Worm (Caenorhabditis elegans) whole organism, L4 larva: ENCODE results near the gene C29E4.15.

ENCODE experiments used
- F10B5.3 ChIP-seq: sonication (generic microtip); optimal IDR thresholded peaks from 2 replicates; lab custom pipeline; 2016; ENCODE audit warnings: mild to moderate bottlenecking, missing genetic modification characterization, missing compliant biosample characterization
- F37D6.2 ChIP-seq: sonication (generic microtip); optimal IDR thresholded peaks from 2 replicates; lab custom pipeline; 2016; ENCODE audit warnings: mild to moderate bottlenecking, missing genetic modification characterization, missing compliant biosample characterization
- F44E2.7 ChIP-seq: fragments of 200-800 bp; sonication (Bioruptor generic); IDR thresholded peaks from 2 replicates; pipeline ENCODE4 v2.1.2; 2022; ENCODE audit warnings: missing genetic modification characterization, missing compliant biosample characterization
- R02D3.7 ChIP-seq: fragments of 150-350 bp; sonication (generic microtip); optimal IDR thresholded peaks from 3 replicates; lab custom pipeline; 2014; ENCODE audit warnings: missing biosample characterization, missing genetic modification characterization
- Y105C5A.15 ChIP-seq: fragments of 200-800 bp; sonication (Bioruptor generic); IDR thresholded peaks from 2 replicates; pipeline ENCODE4 v1.3.6; 2022; ENCODE audit warnings: missing genetic modification characterization, missing compliant biosample characterization
- Y5F2A.4 ChIP-seq: fragments of 200-800 bp; sonication (Bioruptor generic); optimal IDR thresholded peaks from 2 replicates; lab custom pipeline; 2018; ENCODE audit warnings: mild to moderate bottlenecking, missing genetic modification characterization, missing compliant biosample characterization
- aly-2 ChIP-seq: sonication (generic microtip); optimal IDR thresholded peaks from 2 replicates; lab custom pipeline; 2018; ENCODE audit warnings: missing biosample characterization, missing genetic modification characterization
- ceh-20 ChIP-seq: fragments of 200-800 bp; sonication (Bioruptor generic); IDR thresholded peaks from 2 replicates; pipeline ENCODE4 v1.3.6; 2022; ENCODE audit warnings: missing genetic modification reagents, missing genetic modification characterization, missing compliant biosample characterization
- ceh-28 ChIP-seq: fragments of 150-350 bp; optimal IDR thresholded peaks from 2 replicates; lab custom pipeline; 2014; ENCODE audit warnings: missing biosample characterization, missing genetic modification reagents, missing genetic modification characterization
- ceh-44 ChIP-seq: fragments of 200-800 bp; sonication (Bioruptor generic); IDR thresholded peaks from 2 replicates; pipeline ENCODE4 v1.3.6; 2022; ENCODE audit warnings: missing genetic modification reagents, missing genetic modification characterization, missing compliant biosample characterization
- ceh-82 ChIP-seq: sonication (generic microtip); optimal IDR thresholded peaks from 2 replicates; lab custom pipeline; 2017; ENCODE audit warnings: missing biosample characterization, missing genetic modification characterization
- cey-2 ChIP-seq: sonication (generic microtip); optimal IDR thresholded peaks from 3 replicates; lab custom pipeline; 2017; ENCODE audit warnings: missing genetic modification characterization, mild to moderate bottlenecking, missing compliant biosample characterization, antibody characterized with exemption, borderline replicate concordance; ENCODE audit not compliant: insufficient read depth
- daf-16 ChIP-seq, 3 experiments: sonication (generic microtip); optimal IDR thresholded peaks; 2 replicates each; lab custom pipeline; 2016 to 2017; ENCODE audit warnings: missing genetic modification characterization in 3 of 3, missing genetic modification reagents in 3 of 3, mild to moderate bottlenecking in 2 of 3, missing compliant biosample characterization in 2 of 3, missing biosample characterization in 1 of 3, moderate library complexity in 1 of 3
- dmd-8 ChIP-seq: fragments of 200-800 bp; sonication (Bioruptor generic); IDR thresholded peaks from 2 replicates; pipeline ENCODE4 v1.3.6; 2022; ENCODE audit warnings: missing genetic modification characterization, missing compliant biosample characterization
- dpl-1 ChIP-seq: fragments of 150-350 bp; optimal IDR thresholded peaks from 2 replicates; lab custom pipeline; 2014; ENCODE audit warnings: missing biosample characterization, missing genetic modification reagents, missing genetic modification characterization
- duxl-1 ChIP-seq: sonication (generic microtip); optimal IDR thresholded peaks from 2 replicates; lab custom pipeline; 2016; ENCODE audit warnings: mild to moderate bottlenecking, missing genetic modification characterization, moderate library complexity, missing compliant biosample characterization; ENCODE audit not compliant: poor library complexity
- egl-43 ChIP-seq: fragments of 200-800 bp; sonication (Bioruptor generic); IDR thresholded peaks from 2 replicates; pipeline ENCODE4 v1.3.6; 2022; ENCODE audit warnings: missing genetic modification reagents, missing genetic modification characterization, missing compliant biosample characterization
- fkh-10 ChIP-seq: fragments of 150-350 bp; optimal IDR thresholded peaks from 2 replicates; lab custom pipeline; 2014; ENCODE audit warnings: missing biosample characterization, missing genetic modification reagents, missing genetic modification characterization
- hif-1 ChIP-seq, 2 experiments: sonication (generic microtip); optimal IDR thresholded peaks; 2 replicates each; lab custom pipeline; 2016 to 2017; ENCODE audit warnings: missing compliant biosample characterization in 2 of 2, missing genetic modification characterization in 2 of 2, missing genetic modification reagents in 2 of 2, missing genotype in 2 of 2, mild to moderate bottlenecking in 1 of 2
- hlh-11 ChIP-seq: fragments of 200-800 bp; sonication (Bioruptor generic); optimal IDR thresholded peaks from 2 replicates; lab custom pipeline; 2018; ENCODE audit warnings: mild to moderate bottlenecking, missing genetic modification characterization, missing compliant biosample characterization
- hmg-1.1 ChIP-seq: fragments of 200-800 bp; sonication (Bioruptor generic); IDR thresholded peaks from 2 replicates; pipeline ENCODE4 v1.3.6; 2022; ENCODE audit warnings: missing genetic modification reagents, missing genetic modification characterization, missing compliant biosample characterization
- lin-15B ChIP-seq: fragments of 150-350 bp; sonication (generic microtip); optimal IDR thresholded peaks from 3 replicates; lab custom pipeline; 2014; ENCODE audit warnings: missing biosample characterization, missing genetic modification characterization
- lin-29 ChIP-seq: fragments of 200-800 bp; sonication (Bioruptor generic); IDR thresholded peaks from 2 replicates; pipeline ENCODE4 v1.3.6; 2022; ENCODE audit warnings: missing genetic modification reagents, missing genetic modification characterization, missing compliant biosample characterization
- lin-38 ChIP-seq: fragments of 200-800 bp; sonication (Bioruptor generic); IDR thresholded peaks from 2 replicates; pipeline ENCODE4 v1.3.6; 2022; ENCODE audit warnings: missing genetic modification reagents, missing genetic modification characterization, missing compliant biosample characterization
- lin-39 ChIP-seq: fragments of 150-350 bp; optimal IDR thresholded peaks from 2 replicates; lab custom pipeline; 2014; ENCODE audit warnings: missing biosample characterization, missing genetic modification reagents, missing genetic modification characterization
- lir-3 ChIP-seq: sonication (generic microtip); optimal IDR thresholded peaks from 2 replicates; lab custom pipeline; 2016; ENCODE audit warnings: mild to moderate bottlenecking, missing genetic modification characterization, missing compliant biosample characterization
- mep-1 ChIP-seq: fragments of 150-350 bp; sonication (generic microtip); optimal IDR thresholded peaks from 3 replicates; lab custom pipeline; 2014; ENCODE audit warnings: missing biosample characterization, missing genetic modification characterization
- mes-2 ChIP-seq: sonication (generic microtip); optimal IDR thresholded peaks from 2 replicates; lab custom pipeline; 2016; ENCODE audit warnings: missing genotype, mild to moderate bottlenecking, missing genetic modification characterization, missing compliant biosample characterization; ENCODE audit not compliant: poor library complexity, severe bottlenecking
- mxl-3 ChIP-seq: fragments of 200-800 bp; sonication (Bioruptor generic); optimal IDR thresholded peaks from 2 replicates; lab custom pipeline; 2018; ENCODE audit warnings: mild to moderate bottlenecking, missing genetic modification characterization, missing compliant biosample characterization
- nhr-10 ChIP-seq: fragments of 150-350 bp; optimal IDR thresholded peaks from 2 replicates; lab custom pipeline; 2014; ENCODE audit warnings: missing biosample characterization, missing genetic modification characterization
- nhr-102 ChIP-seq: sonication (generic microtip); optimal IDR thresholded peaks from 2 replicates; lab custom pipeline; 2016; ENCODE audit warnings: mild to moderate bottlenecking, missing genetic modification characterization, moderate library complexity, missing compliant biosample characterization
- nhr-11 ChIP-seq: fragments of 150-350 bp; optimal IDR thresholded peaks from 2 replicates; lab custom pipeline; 2014; ENCODE audit warnings: missing biosample characterization, missing genetic modification characterization
- nhr-237 ChIP-seq: sonication (generic microtip); optimal IDR thresholded peaks from 2 replicates; lab custom pipeline; 2017; ENCODE audit warnings: missing biosample characterization, missing genetic modification characterization
- nhr-25 ChIP-seq: sonication (generic microtip); optimal IDR thresholded peaks from 2 replicates; lab custom pipeline; 2017; ENCODE audit warnings: missing genetic modification characterization, mild to moderate bottlenecking, missing compliant biosample characterization, antibody characterized with exemption, moderate library complexity, borderline replicate concordance; ENCODE audit not compliant: insufficient read depth
- nhr-41 ChIP-seq: fragments of 200-800 bp; sonication (Bioruptor generic); IDR thresholded peaks from 2 replicates; pipeline ENCODE4 v1.3.6; 2022; ENCODE audit warnings: missing genetic modification reagents, missing genetic modification characterization, missing compliant biosample characterization
- nhr-6 ChIP-seq: fragments of 150-350 bp; optimal IDR thresholded peaks from 2 replicates; lab custom pipeline; 2014; ENCODE audit warnings: missing biosample characterization, missing genetic modification characterization
- nhr-77 ChIP-seq: fragments of 150-350 bp; optimal IDR thresholded peaks from 2 replicates; lab custom pipeline; 2014; ENCODE audit warnings: missing biosample characterization, missing genetic modification characterization
- saeg-2 ChIP-seq: fragments of 200-800 bp; sonication (Bioruptor generic); IDR thresholded peaks from 2 replicates; pipeline ENCODE4 v1.3.6; 2022; ENCODE audit warnings: missing genetic modification reagents, missing genetic modification characterization, missing compliant biosample characterization
- sdz-12 ChIP-seq: fragments of 200-800 bp; sonication (Bioruptor generic); optimal IDR thresholded peaks from 2 replicates; lab custom pipeline; 2018; ENCODE audit warnings: mild to moderate bottlenecking, missing genetic modification characterization, missing compliant biosample characterization
- set-16 ChIP-seq: fragments of 200-800 bp; sonication (Bioruptor generic); IDR thresholded peaks from 2 replicates; pipeline ENCODE4 v1.3.6; 2022; ENCODE audit warnings: missing genetic modification reagents, missing genetic modification characterization, missing compliant biosample characterization
- skn-1 ChIP-seq: fragments of 150-350 bp; optimal IDR thresholded peaks from 2 replicates; lab custom pipeline; 2014; ENCODE audit warnings: missing biosample characterization, missing genetic modification characterization
- spr-1 ChIP-seq: sonication (generic microtip); optimal IDR thresholded peaks from 2 replicates; lab custom pipeline; 2016; ENCODE audit warnings: mild to moderate bottlenecking, missing genetic modification characterization, missing compliant biosample characterization
- tag-97 ChIP-seq: fragments of 200-800 bp; sonication (Bioruptor generic); IDR thresholded peaks from 2 replicates; pipeline ENCODE4 v1.3.6; 2022; ENCODE audit warnings: missing genetic modification characterization, missing compliant biosample characterization
- unc-130 ChIP-seq: sonication (generic microtip); optimal IDR thresholded peaks from 2 replicates; lab custom pipeline; 2016; ENCODE audit warnings: missing genetic modification reagents, missing genetic modification characterization, missing compliant biosample characterization
- zfp-2 ChIP-seq: sonication (generic microtip); optimal IDR thresholded peaks from 2 replicates; lab custom pipeline; 2016; ENCODE audit warnings: mild to moderate bottlenecking, missing genetic modification characterization, missing compliant biosample characterization
- zip-11 ChIP-seq: fragments of 200-800 bp; sonication (Bioruptor generic); IDR thresholded peaks from 2 replicates; pipeline ENCODE4 v1.3.6; 2022; ENCODE audit warnings: missing genetic modification characterization, missing compliant biosample characterization
- zip-2 ChIP-seq: fragments of 150-350 bp; optimal IDR thresholded peaks from 2 replicates; lab custom pipeline; 2014; ENCODE audit warnings: missing biosample characterization, missing genetic modification characterization
- ztf-11 ChIP-seq: fragments of 150-350 bp; optimal IDR thresholded peaks from 2 replicates; lab custom pipeline; 2014; ENCODE audit warnings: missing biosample characterization, missing genetic modification characterization

The C29E4.15 gene

ce11 chrIII:7940819-7941218 is 11.6 kb upstream of the C29E4.15 start, which contains the start of gene C29E4.12 (continued):
- TF ChIP-seq set-16 (GFP tag; lab: Robert Waterston, UW) (no peak), hmg-1.1 (GFP tag; lab: Robert Waterston, UW) (peak; percentile 65; the same call in 1 of the 2 replicates), dmd-8 (GFP tag; lab: Robert Waterston, UW) (no peak), hlh-11 (tag; lab: Kevin White, UChicago) (no peak), mep-1 (no peak), nhr-102 (tag; lab: Kevin White, UChicago) (no peak), dpl-1 (GFP tag; lab: Kevin White, UChicago) (peak; percentile 96), ceh-28 (tag; lab: Kevin White, UChicago) (no peak), nhr-6 (tag; lab: Kevin White, UChicago) (peak; percentile 45), ceh-44 (GFP tag; lab: Robert Waterston, UW) (no peak), ceh-20 (GFP tag; lab: Robert Waterston, UW) (no peak), zip-11 (GFP tag; lab: Robert Waterston, UW) (no peak), unc-130 (GFP tag; lab: Kevin White, UChicago) (no peak), aly-2 (tag; lab: Kevin White, UChicago) (no peak), F10B5.3 (tag; lab: Kevin White, UChicago) (no peak), sdz-12 (no peak), hif-1 (tag; optimal IDR thresholded peaks at IDR 0.05; lab: Kevin White, UChicago) (peak in 1 of 2 experiments; percentile 27), ceh-82 (tag; lab: Kevin White, UChicago) (no peak), zfp-2 (tag; lab: Kevin White, UChicago) (no peak), lin-38 (GFP tag; lab: Robert Waterston, UW) (no peak; the same call in 1 of the 2 replicates), skn-1 (tag; lab: Kevin White, UChicago) (no peak), F37D6.2 (tag; lab: Kevin White, UChicago) (no peak), lin-15B (tag; lab: Kevin White, UChicago) (no peak), zip-2 (no peak), lin-39 (tag; lab: Kevin White, UChicago) (no peak), fkh-10 (GFP tag; lab: Kevin White, UChicago) (peak; percentile 38), nhr-11 (peak; percentile 11), cey-2 (no peak), F44E2.7 (no peak), Y5F2A.4 (GFP tag; lab: Kevin White, UChicago) (no peak), R02D3.7 (no peak), nhr-77 (tag; lab: Kevin White, UChicago) (no peak), mes-2 (tag; lab: Kevin White, UChicago) (peak; percentile 77), lin-29 (no peak), nhr-41 (GFP tag; lab: Robert Waterston, UW) (no peak), ztf-11 (tag; lab: Kevin White, UChicago) (no peak)

- no peak for TF ChIP-seq hmg-1.1 (GFP tag; lab: Robert Waterston, UW)
- no peak for TF ChIP-seq F44E2.7
- no peak for TF ChIP-seq egl-43 (GFP tag; lab: Robert Waterston, UW)
- TF ChIP-seq daf-16 (GFP tag; optimal IDR thresholded peaks at IDR 0.05; lab: Kevin White, UChicago), result no peak
- TF ChIP-seq daf-16 (tag; optimal IDR thresholded peaks at IDR 0.05; lab: Kevin White, UChicago), result no peak
- TF ChIP-seq duxl-1, result no peak
- TF ChIP-seq saeg-2 (GFP tag; lab: Robert Waterston, UW), result no peak
- no peak for TF ChIP-seq ztf-11 (tag; lab: Kevin White, UChicago)
- TF ChIP-seq skn-1 (tag; lab: Kevin White, UChicago), result no peak
- TF ChIP-seq nhr-10, result no peak
- TF ChIP-seq ceh-20 (GFP tag; lab: Robert Waterston, UW), result no peak
- no peak for TF ChIP-seq lir-3 (tag; lab: Kevin White, UChicago)
- TF ChIP-seq spr-1 (tag; lab: Kevin White, UChicago), result no peak
- TF ChIP-seq tag-97, result no peak
- no peak for TF ChIP-seq Y105C5A.15 (GFP tag; lab: Robert Waterston, UW)
- no peak for TF ChIP-seq aly-2 (tag; lab: Kevin White, UChicago)
- TF ChIP-seq nhr-25 (tag; lab: Kevin White, UChicago), result no peak
- no peak for TF ChIP-seq nhr-237 (tag; lab: Kevin White, UChicago)
- no peak for TF ChIP-seq mxl-3 (GFP tag; lab: Kevin White, UChicago)
- TF ChIP-seq ceh-44 (GFP tag; lab: Robert Waterston, UW), result no peak
- TF ChIP-seq, all 104 proteins: peak for 0
Observed at ce11 chrIII:7941417-7941816, 11.0 kb upstream of the C29E4.15 start, which contains the start of gene kle-2. kle-2 (plus strand) TSS chrIII:7941717.
